Fruit fly (Drosophila melanogaster) whole organism, wandering third instar larva: ENCODE data around the gene noc.
A peak's percentile ranks its signal among the peaks of the same experiment; 100 is the strongest.

Experiments used
- Abd-B ChIP-seq: fragments of >200 bp; optimal IDR thresholded peaks from 2 replicates; lab custom pipeline; 2017; ENCODE audit warnings: missing biosample characterization, missing genetic modification characterization
- CG32264 ChIP-seq: fragments of 200-800 bp; sonication (Bioruptor generic); optimal IDR thresholded peaks from 2 replicates; lab custom pipeline; 2016; ENCODE audit warnings: missing biosample characterization, missing genetic modification characterization
- CG9705 ChIP-seq: fragments of 200-800 bp; sonication (Bioruptor generic); optimal IDR thresholded peaks from 2 replicates; lab custom pipeline; 2018; ENCODE audit warnings: missing biosample characterization, mild to moderate bottlenecking, missing genetic modification characterization
- CrebA ChIP-seq: fragments of 200-800 bp; sonication (Bioruptor generic); optimal IDR thresholded peaks from 2 replicates; lab custom pipeline; 2016; ENCODE audit warnings: missing biosample characterization, mild to moderate bottlenecking, missing genetic modification characterization, borderline replicate concordance
- Dfd ChIP-seq: fragments of >200 bp; optimal IDR thresholded peaks from 2 replicates; lab custom pipeline; 2017; ENCODE audit warnings: missing biosample characterization, missing genetic modification characterization
- Dif ChIP-seq: fragments of 200-275, 200-300 bp; sonication (Bioruptor generic); optimal IDR thresholded peaks from 2 replicates; lab custom pipeline; 2018; ENCODE audit warnings: missing biosample characterization, missing genetic modification characterization; ENCODE audit not compliant: partially characterized antibody
- GATAd ChIP-seq: sonication (Bioruptor generic); optimal IDR thresholded peaks from 2 replicates; lab custom pipeline; 2016; ENCODE audit warnings: missing biosample characterization, missing genetic modification characterization
- HLH106 ChIP-seq: fragments of 200-800 bp; optimal IDR thresholded peaks from 3 replicates; lab custom pipeline; 2019; ENCODE audit warnings: missing biosample characterization, mild to moderate bottlenecking, missing genetic modification characterization, moderate library complexity
- Hnf4 ChIP-seq: fragments of 200-800 bp; sonication (Bioruptor generic); optimal IDR thresholded peaks from 2 replicates; lab custom pipeline; 2016; ENCODE audit warnings: missing biosample characterization, mild to moderate bottlenecking, missing genetic modification characterization
- Hr83 ChIP-seq: fragments of 200-300 bp; sonication (Bioruptor generic); optimal IDR thresholded peaks from 2 replicates; lab custom pipeline; 2016; ENCODE audit warnings: missing biosample characterization, mild to moderate bottlenecking, missing genetic modification characterization, moderate library complexity; ENCODE audit not compliant: poor library complexity, severe bottlenecking
- Jra ChIP-seq: sonication (Bioruptor generic); optimal IDR thresholded peaks from 2 replicates; lab custom pipeline; 2016; ENCODE audit warnings: missing biosample characterization, missing genetic modification characterization
- N ChIP-seq: fragments of >200 bp; optimal IDR thresholded peaks from 2 replicates; lab custom pipeline; 2018; ENCODE audit warnings: missing biosample characterization, missing external identifiers, missing genetic modification characterization
- OdsH ChIP-seq: fragments of 200-800 bp; sonication (Bioruptor generic); optimal IDR thresholded peaks from 2 replicates; lab custom pipeline; 2016; ENCODE audit warnings: missing biosample characterization, mild to moderate bottlenecking, missing genetic modification characterization
- Rel ChIP-seq, 2 experiments: fragments of 200-800 bp; sonication (Bioruptor generic) in 1 of 2; optimal IDR thresholded peaks; 2 replicates in 1 of 2; 3 replicates in 1 of 2; lab custom pipeline; 2016 to 2019; ENCODE audit warnings: mild to moderate bottlenecking in 2 of 2, missing biosample characterization in 2 of 2, missing genetic modification characterization in 2 of 2, moderate library complexity in 1 of 2
- Sp1 ChIP-seq: fragments of 200-800 bp; sonication (Bioruptor generic); optimal IDR thresholded peaks from 3 replicates; lab custom pipeline; 2019; ENCODE audit warnings: missing biosample characterization, mild to moderate bottlenecking, missing genetic modification characterization, moderate library complexity
- Vsx2 ChIP-seq: fragments of 200-300, 225-300 bp; sonication (Bioruptor generic); optimal IDR thresholded peaks from 2 replicates; lab custom pipeline; 2018; ENCODE audit warnings: missing biosample characterization, missing genetic modification characterization; ENCODE audit not compliant: partially characterized antibody
- br ChIP-seq: fragments of 200-800 bp; sonication (Bioruptor generic); optimal IDR thresholded peaks from 2 replicates; lab custom pipeline; 2016; ENCODE audit warnings: missing biosample characterization, missing genetic modification characterization
- brk ChIP-seq: fragments of 200-800 bp; sonication (Bioruptor generic); optimal IDR thresholded peaks from 2 replicates; lab custom pipeline; 2016; ENCODE audit warnings: missing biosample characterization, mild to moderate bottlenecking, missing genetic modification characterization
- dl ChIP-seq, 2 experiments: fragments of 175-275, 200-275 bp in 1 of 2; fragments of 200-275 bp in 1 of 2; sonication (Bioruptor generic); optimal IDR thresholded peaks; lab custom pipeline; 2018; ENCODE audit warnings: mild to moderate bottlenecking in 2 of 2, missing biosample characterization in 2 of 2, missing genetic modification characterization in 2 of 2, moderate library complexity in 2 of 2; ENCODE audit not compliant: partially characterized antibody in 2 of 2, insufficient read depth in 1 of 2
- dmrt93B ChIP-seq: fragments of 200-800 bp; sonication (Bioruptor generic); optimal IDR thresholded peaks from 2 replicates; lab custom pipeline; 2018; ENCODE audit warnings: missing biosample characterization, mild to moderate bottlenecking, missing genetic modification characterization
- dsf ChIP-seq: sonication (Bioruptor generic); optimal IDR thresholded peaks from 2 replicates; lab custom pipeline; 2016; ENCODE audit warnings: missing biosample characterization, missing genetic modification characterization, borderline replicate concordance
- ey ChIP-seq: fragments of 200-800 bp; sonication (Bioruptor generic); optimal IDR thresholded peaks from 2 replicates; lab custom pipeline; 2016; ENCODE audit warnings: missing biosample characterization, missing genetic modification characterization
- foxo ChIP-seq, 2 experiments: fragments of 200-800 bp; sonication (Bioruptor generic); optimal IDR thresholded peaks; 2 replicates in 1 of 2; 3 replicates in 1 of 2; lab custom pipeline; 2016 to 2017; ENCODE audit warnings: missing biosample characterization in 2 of 2, missing genetic modification characterization in 2 of 2
- fru ChIP-seq: fragments of 200-800 bp; sonication (Bioruptor generic); optimal IDR thresholded peaks from 3 replicates; lab custom pipeline; 2016; ENCODE audit warnings: missing biosample characterization, mild to moderate bottlenecking, missing genetic modification characterization
- h ChIP-seq: fragments of 200-800 bp; sonication (Bioruptor generic); optimal IDR thresholded peaks from 3 replicates; lab custom pipeline; 2016; ENCODE audit warnings: missing biosample characterization, mild to moderate bottlenecking, missing genetic modification characterization
- lola ChIP-seq: fragments of >200 bp; optimal IDR thresholded peaks from 2 replicates; lab custom pipeline; 2017; ENCODE audit warnings: missing biosample characterization, missing genetic modification characterization
- pan ChIP-seq: fragments of >200 bp; optimal IDR thresholded peaks from 2 replicates; lab custom pipeline; 2017
- psq ChIP-seq: fragments of 200-800 bp; sonication (Bioruptor generic); optimal IDR thresholded peaks from 3 replicates; lab custom pipeline; 2017; ENCODE audit warnings: missing biosample characterization, mild to moderate bottlenecking, missing genetic modification characterization, moderate library complexity
- rgr ChIP-seq: fragments of 200-800 bp; sonication (Bioruptor generic); optimal IDR thresholded peaks from 3 replicates; lab custom pipeline; 2016; ENCODE audit warnings: missing biosample characterization, mild to moderate bottlenecking, missing genetic modification characterization
- sage ChIP-seq: fragments of 200-800 bp; sonication (Bioruptor generic); optimal IDR thresholded peaks from 2 replicates; lab custom pipeline; 2016; ENCODE audit warnings: missing biosample characterization, mild to moderate bottlenecking, missing genetic modification characterization
- sv ChIP-seq: fragments of 200-800 bp; sonication (Bioruptor generic); optimal IDR thresholded peaks from 3 replicates; lab custom pipeline; 2016; ENCODE audit warnings: missing biosample characterization, missing genetic modification characterization
- tai ChIP-seq: sonication (Bioruptor generic); optimal IDR thresholded peaks from 2 replicates; lab custom pipeline; 2016; ENCODE audit warnings: missing biosample characterization, missing genetic modification characterization
- usp ChIP-seq: fragments of >200 bp; optimal IDR thresholded peaks from 2 replicates; lab custom pipeline; 2017; ENCODE audit warnings: missing biosample characterization, missing genetic modification characterization
- woc ChIP-seq: sonication (Bioruptor generic); optimal IDR thresholded peaks from 2 replicates; lab custom pipeline; 2016; ENCODE audit warnings: missing biosample characterization, mild to moderate bottlenecking, missing genetic modification characterization

The noc gene

dm6 chr2L:14461066-14461465 is 29.6 kb upstream of the noc start:
- TF ChIP-seq CG32264 (peak; percentile 69), woc (GFP tag; lab: Kevin White, UChicago) (peak; percentile 67), Dfd (no peak), fru (GFP tag; lab: Kevin White, UChicago) (peak; percentile 88), Rel (GFP tag; optimal IDR thresholded peaks at IDR 0.05; lab: Kevin White, UChicago) (peak; percentile 9), Rel (tag; optimal IDR thresholded peaks at IDR 0.05; lab: Kevin White, UChicago) (peak; percentile 55), sv (GFP tag; lab: Kevin White, UChicago) (peak; percentile 83), CG9705 (GFP tag; lab: Kevin White, UChicago) (peak; percentile 26), dmrt93B (GFP tag; lab: Kevin White, UChicago) (peak; percentile 53), pan (lab: Kevin White, UChicago) (no peak), br (GFP tag; lab: Kevin White, UChicago) (peak; percentile 88), h (GFP tag; lab: Kevin White, UChicago) (peak; percentile 91), Vsx2 (GFP tag; lab: Kevin White, UChicago) (no peak), OdsH (GFP tag; lab: Kevin White, UChicago) (peak; percentile 88), foxo (GFP tag; optimal IDR thresholded peaks at IDR 0.05; lab: Kevin White, UChicago) (peak in 1 of 2 experiments; percentile 90), CrebA (GFP tag; lab: Kevin White, UChicago) (no peak), Hnf4 (GFP tag; lab: Kevin White, UChicago) (peak; percentile 87), sage (GFP tag; lab: Kevin White, UChicago) (peak; percentile 47), Jra (GFP tag; lab: Kevin White, UChicago) (peak; percentile 67), rgr (peak; percentile 86), psq (GFP tag; lab: Kevin White, UChicago) (peak; percentile 80), brk (GFP tag; lab: Kevin White, UChicago) (peak; percentile 64), usp (GFP tag; lab: Kevin White, UChicago) (no peak), ey (peak; percentile 87), HLH106 (tag; lab: Kevin White, UChicago) (peak; percentile 82), Sp1 (peak; percentile 82), Hr83 (GFP tag; lab: Kevin White, UChicago) (no peak), tai (GFP tag; lab: Kevin White, UChicago) (peak; percentile 75)
- TF ChIP-seq, all 38 proteins: peak for 21

DNA sequence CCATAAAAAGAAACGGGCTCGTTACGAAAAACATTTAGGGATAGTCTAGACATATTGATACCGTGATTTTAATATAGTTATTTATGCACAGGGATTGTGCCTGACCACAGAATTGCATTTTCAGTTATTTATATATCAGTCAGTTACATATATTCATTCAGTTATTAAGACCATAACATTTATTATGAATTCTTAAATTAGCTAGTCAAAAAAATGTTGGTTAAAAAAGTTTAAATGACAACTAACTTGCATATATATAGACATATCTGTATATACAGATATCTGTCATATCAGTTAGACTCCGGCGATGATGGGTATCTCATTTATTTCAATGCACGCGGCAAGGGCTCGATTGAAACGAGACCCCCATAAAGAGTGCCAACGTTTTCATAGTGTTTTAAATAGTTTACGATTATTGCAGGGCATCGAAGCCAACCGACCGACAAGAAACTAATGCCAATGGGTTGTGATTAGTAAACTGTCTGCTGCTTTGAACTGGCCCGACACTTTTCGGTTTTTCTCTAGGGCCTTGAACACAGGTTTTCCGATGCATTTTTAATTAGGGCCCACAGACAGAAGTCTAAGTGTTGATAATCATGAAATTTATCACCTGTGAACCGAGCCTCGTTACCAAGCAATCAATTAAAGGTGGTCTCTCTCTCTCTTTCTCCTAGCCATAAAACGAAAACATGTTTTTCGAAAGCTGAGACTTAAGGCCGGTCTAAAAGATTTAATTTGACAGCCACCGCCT is 27.8 kb upstream of the noc start:
- TF ChIP-seq tai (GFP tag; lab: Kevin White, UChicago): no peak
- TF ChIP-seq Abd-B (GFP tag; lab: Kevin White, UChicago): no peak
- TF ChIP-seq CrebA (GFP tag; lab: Kevin White, UChicago): no peak
- TF ChIP-seq sage (GFP tag; lab: Kevin White, UChicago): no peak
- no peak for TF ChIP-seq pan (lab: Kevin White, UChicago)
- TF ChIP-seq usp (GFP tag; lab: Kevin White, UChicago): no peak
- TF ChIP-seq Jra (GFP tag; lab: Kevin White, UChicago): no peak
- TF ChIP-seq dl (GFP tag; optimal IDR thresholded peaks at IDR 0.05; lab: Kevin White, UChicago; ENCODE audit: insufficient read depth in 1 of 2, partially characterized antibody in 2 of 2): no peak
- no peak for TF ChIP-seq ey
- TF ChIP-seq Dif (GFP tag; lab: Kevin White, UChicago): no peak
- TF ChIP-seq dsf (GFP tag; lab: Kevin White, UChicago): no peak
- TF ChIP-seq fru (GFP tag; lab: Kevin White, UChicago): no peak
- TF ChIP-seq GATAd (GFP tag; lab: Kevin White, UChicago): no peak
- no peak for TF ChIP-seq OdsH (GFP tag; lab: Kevin White, UChicago)
- TF ChIP-seq sv (GFP tag; lab: Kevin White, UChicago): no peak
- TF ChIP-seq Rel (GFP tag; optimal IDR thresholded peaks at IDR 0.05; lab: Kevin White, UChicago): no peak
- TF ChIP-seq Rel (tag; optimal IDR thresholded peaks at IDR 0.05; lab: Kevin White, UChicago): no peak
- TF ChIP-seq N: no peak
- no peak for TF ChIP-seq Dfd
- no peak for TF ChIP-seq lola
